Worm (Caenorhabditis elegans) whole organism, L3 larva: ENCODE results near the gene Y70C5B.2.

ENCODE experiments used
- ZK546.5 ChIP-seq: sonication (generic microtip); optimal IDR thresholded peaks from 2 replicates; lab custom pipeline; 2017; ENCODE audit warnings: missing biosample characterization, missing genetic modification characterization
- aly-2 ChIP-seq: fragments of 150-350 bp; optimal IDR thresholded peaks from 2 replicates; lab custom pipeline; 2014; ENCODE audit warnings: missing biosample characterization, missing genetic modification characterization
- ama-1 ChIP-seq: fragments of 150-350 bp; optimal IDR thresholded peaks from 2 replicates; lab custom pipeline; 2018
- ceh-16 ChIP-seq: sonication (generic microtip); optimal IDR thresholded peaks from 2 replicates; lab custom pipeline; 2017; ENCODE audit warnings: missing biosample characterization, missing genetic modification characterization
- ceh-28 ChIP-seq: fragments of 150-350 bp; optimal IDR thresholded peaks from 2 replicates; lab custom pipeline; 2014; ENCODE audit warnings: missing biosample characterization, missing genetic modification reagents, missing genetic modification characterization
- ceh-82 ChIP-seq: fragments of 150-350 bp; optimal IDR thresholded peaks from 2 replicates; lab custom pipeline; 2014; ENCODE audit warnings: missing biosample characterization, missing genetic modification characterization
- ceh-9 ChIP-seq: sonication (generic microtip); optimal IDR thresholded peaks from 2 replicates; lab custom pipeline; 2018; ENCODE audit warnings: missing biosample characterization, missing genetic modification characterization
- daf-12 ChIP-seq: fragments of 150-350 bp; optimal IDR thresholded peaks from 2 replicates; lab custom pipeline; 2014; ENCODE audit warnings: missing biosample characterization, missing genetic modification reagents, missing genetic modification characterization
- elt-1 ChIP-seq: fragments of 150-350 bp; optimal IDR thresholded peaks from 2 replicates; lab custom pipeline; 2014; ENCODE audit warnings: missing biosample characterization, missing genetic modification characterization
- eor-1 ChIP-seq, 2 experiments: fragments of 150-350 bp; optimal IDR thresholded peaks; 2 replicates each; lab custom pipeline; 2014 to 2018; ENCODE audit warnings: missing biosample characterization in 2 of 2, missing genetic modification characterization in 2 of 2
- fkh-10 ChIP-seq: sonication (generic microtip); optimal IDR thresholded peaks from 2 replicates; lab custom pipeline; 2017; ENCODE audit warnings: missing biosample characterization, missing genetic modification reagents, missing genetic modification characterization
- fkh-2 ChIP-seq: fragments of 150-350 bp; optimal IDR thresholded peaks from 2 replicates; lab custom pipeline; 2014; ENCODE audit warnings: missing biosample characterization, missing genetic modification reagents, missing genetic modification characterization
- fos-1 ChIP-seq: fragments of 150-350 bp; optimal IDR thresholded peaks from 2 replicates; lab custom pipeline; 2014; ENCODE audit warnings: missing biosample characterization, missing genetic modification characterization
- hmg-11 ChIP-seq: sonication (generic microtip); optimal IDR thresholded peaks from 2 replicates; lab custom pipeline; 2016; ENCODE audit warnings: missing genetic modification characterization, missing compliant biosample characterization
- jun-1 ChIP-seq: fragments of 150-350 bp; optimal IDR thresholded peaks from 2 replicates; lab custom pipeline; 2014; ENCODE audit warnings: missing biosample characterization, missing genetic modification reagents, missing genetic modification characterization
- lin-15B ChIP-seq: fragments of 150-350 bp; optimal IDR thresholded peaks from 2 replicates; lab custom pipeline; 2014; ENCODE audit warnings: missing biosample characterization, missing genetic modification characterization
- lin-39 ChIP-seq: fragments of 150-350 bp; optimal IDR thresholded peaks from 2 replicates; lab custom pipeline; 2018; ENCODE audit warnings: missing biosample characterization, missing genetic modification reagents, missing genetic modification characterization
- lsy-12 ChIP-seq: sonication (generic microtip); optimal IDR thresholded peaks from 2 replicates; lab custom pipeline; 2016; ENCODE audit warnings: mild to moderate bottlenecking, missing genetic modification characterization, missing compliant biosample characterization
- mml-1 ChIP-seq: fragments of 150-350 bp; sonication (generic microtip); optimal IDR thresholded peaks from 3 replicates; lab custom pipeline; 2014; ENCODE audit warnings: missing biosample characterization, missing genetic modification characterization
- nfya-1 ChIP-seq: sonication (generic microtip); optimal IDR thresholded peaks from 2 replicates; lab custom pipeline; 2017; ENCODE audit warnings: missing genetic modification characterization, mild to moderate bottlenecking, missing compliant biosample characterization, antibody characterized with exemption, moderate library complexity; ENCODE audit not compliant: insufficient read depth
- nhr-11 ChIP-seq: fragments of 150-350 bp; optimal IDR thresholded peaks from 2 replicates; lab custom pipeline; 2014; ENCODE audit warnings: missing biosample characterization, missing genetic modification characterization
- nhr-12 ChIP-seq: fragments of 150-350 bp; optimal IDR thresholded peaks from 2 replicates; lab custom pipeline; 2014; ENCODE audit warnings: missing biosample characterization, missing genetic modification characterization
- nhr-23 ChIP-seq: fragments of 150-350 bp; optimal IDR thresholded peaks from 2 replicates; lab custom pipeline; 2014; ENCODE audit warnings: missing biosample characterization, missing genetic modification reagents, missing genetic modification characterization
- nhr-28 ChIP-seq: fragments of 150-350 bp; optimal IDR thresholded peaks from 2 replicates; lab custom pipeline; 2014; ENCODE audit warnings: missing biosample characterization, missing genetic modification characterization
- nhr-43 ChIP-seq: sonication (generic microtip); optimal IDR thresholded peaks from 2 replicates; lab custom pipeline; 2016; ENCODE audit warnings: mild to moderate bottlenecking, missing genetic modification characterization, missing compliant biosample characterization; ENCODE audit not compliant: poor library complexity, severe bottlenecking
- nhr-67 ChIP-seq: fragments of 150-350 bp; optimal IDR thresholded peaks from 2 replicates; lab custom pipeline; 2014; ENCODE audit warnings: missing biosample characterization, missing genetic modification characterization
- nhr-76 ChIP-seq: fragments of 150-350 bp; sonication (generic microtip); optimal IDR thresholded peaks from 5 replicates; lab custom pipeline; 2014; ENCODE audit warnings: missing biosample characterization, missing genetic modification characterization
- nhr-77 ChIP-seq: fragments of 150-350 bp; optimal IDR thresholded peaks from 2 replicates; lab custom pipeline; 2014; ENCODE audit warnings: missing biosample characterization, missing genetic modification characterization
- pha-4 ChIP-seq: fragments of 150-350 bp; optimal IDR thresholded peaks from 2 replicates; lab custom pipeline; 2014; ENCODE audit warnings: missing biosample characterization, missing genetic modification reagents, missing genetic modification characterization
- pqm-1 ChIP-seq: fragments of 150-350 bp; optimal IDR thresholded peaks from 2 replicates; lab custom pipeline; 2017; ENCODE audit warnings: missing biosample characterization, missing genetic modification characterization, inconsistent platforms
- sea-2 ChIP-seq: fragments of 150-350 bp; sonication (generic microtip); optimal IDR thresholded peaks from 4 replicates; lab custom pipeline; 2014; ENCODE audit warnings: missing biosample characterization, missing genetic modification reagents, missing genetic modification characterization
- skn-1 ChIP-seq: fragments of 150-350 bp; optimal IDR thresholded peaks from 2 replicates; lab custom pipeline; 2014; ENCODE audit warnings: missing biosample characterization, missing genetic modification characterization
- snpc-4 ChIP-seq: fragments of 150-350 bp; optimal IDR thresholded peaks from 2 replicates; lab custom pipeline; 2014; ENCODE audit warnings: missing biosample characterization, missing genetic modification characterization
- tbx-2 ChIP-seq: sonication (generic microtip); optimal IDR thresholded peaks from 2 replicates; lab custom pipeline; 2016; ENCODE audit warnings: mild to moderate bottlenecking, missing genetic modification characterization, missing compliant biosample characterization
- unc-39 ChIP-seq: sonication (generic microtip); optimal IDR thresholded peaks from 4 replicates; lab custom pipeline; 2017; ENCODE audit warnings: missing biosample characterization, missing genetic modification characterization
- unc-62 ChIP-seq: fragments of 150-350 bp; sonication (generic microtip); optimal IDR thresholded peaks from 4 replicates; lab custom pipeline; 2014; ENCODE audit warnings: missing biosample characterization, missing genetic modification reagents, missing genetic modification characterization
- zag-1 ChIP-seq: fragments of 150-350 bp; optimal IDR thresholded peaks from 2 replicates; lab custom pipeline; 2014; ENCODE audit warnings: missing biosample characterization, missing genetic modification characterization
- ztf-11 ChIP-seq: fragments of 150-350 bp; optimal IDR thresholded peaks from 2 replicates; lab custom pipeline; 2014; ENCODE audit warnings: missing biosample characterization, missing genetic modification characterization
- ztf-4 ChIP-seq: fragments of 150-350 bp; optimal IDR thresholded peaks from 2 replicates; lab custom pipeline; 2014; ENCODE audit warnings: missing biosample characterization, missing genetic modification characterization

The Y70C5B.2 gene

ce11 chrV:16683359-16683758 is 22.6 kb upstream of the Y70C5B.2 start:
- no peak for TF ChIP-seq pqm-1 (tag; lab: Kevin White, UChicago)
- TF ChIP-seq lin-39 (tag; lab: Kevin White, UChicago) = no peak
- TF ChIP-seq tbx-2 (tag; lab: Kevin White, UChicago) = no peak
- no peak for TF ChIP-seq zag-1
- no peak for TF ChIP-seq ceh-28 (tag; lab: Kevin White, UChicago)
- no peak for TF ChIP-seq ztf-11 (tag; lab: Kevin White, UChicago)
- TF ChIP-seq snpc-4 (tag; lab: Kevin White, UChicago) = no peak
- TF ChIP-seq nhr-28 (tag; lab: Kevin White, UChicago) = no peak
- TF ChIP-seq eor-1 (tag; optimal IDR thresholded peaks at IDR 0.05; lab: Kevin White, UChicago) = no peak
- no peak for TF ChIP-seq aly-2 (tag; lab: Kevin White, UChicago)
- no peak for TF ChIP-seq pha-4
- no peak for TF ChIP-seq lin-15B (tag; lab: Kevin White, UChicago)
- no peak for TF ChIP-seq unc-39 (tag; lab: Kevin White, UChicago)
- no peak for TF ChIP-seq fos-1 (tag; lab: Kevin White, UChicago)
- TF ChIP-seq nhr-12 (tag; lab: Kevin White, UChicago) = no peak

- TF ChIP-seq nfya-1 (tag; lab: Kevin White, UChicago) (no peak), nhr-43 (tag; lab: Kevin White, UChicago) (no peak), nhr-23 (no peak), ceh-82 (tag; lab: Kevin White, UChicago) (no peak), snpc-4 (tag; lab: Kevin White, UChicago) (no peak), mml-1 (no peak), skn-1 (no peak), fos-1 (tag; lab: Kevin White, UChicago) (no peak), nhr-67 (tag; lab: Kevin White, UChicago) (no peak), lsy-12 (tag; lab: Kevin White, UChicago) (no peak), eor-1 (tag; optimal IDR thresholded peaks at IDR 0.05; lab: Kevin White, UChicago) (no peak), ZK546.5 (tag; lab: Kevin White, UChicago) (no peak), nhr-76 (no peak), ztf-4 (no peak), hmg-11 (tag; lab: Kevin White, UChicago) (no peak), ama-1 (lab: Kevin White, UChicago) (no peak), nhr-77 (tag; lab: Kevin White, UChicago) (no peak)
- TF ChIP-seq, all 47 proteins: peak for 0
These were observed 22.2 kb upstream of the Y70C5B.2 start, which contains the start of gene srw-36 for ce11 chrV:16682886-16683285. TSS of gene srw-36 (plus strand) at chrV:16683186.

ce11 chrV:16679981-16680380 is 19.3 kb upstream of the Y70C5B.2 start, which contains the start of gene srw-44:
TSS of gene srw-44 (plus strand) at chrV:16680281.
- no peak for TF ChIP-seq nhr-11 (tag; lab: Kevin White, UChicago)
- TF ChIP-seq nhr-12 (tag; lab: Kevin White, UChicago) = no peak
- TF ChIP-seq jun-1 = no peak
- TF ChIP-seq pqm-1 (tag; lab: Kevin White, UChicago) = no peak
- TF ChIP-seq unc-39 (tag; lab: Kevin White, UChicago) = no peak
- TF ChIP-seq ceh-16 (tag; lab: Kevin White, UChicago) = no peak
- TF ChIP-seq fkh-10 = no peak
- TF ChIP-seq unc-62 = no peak
- no peak for TF ChIP-seq pha-4
- no peak for TF ChIP-seq nhr-43 (tag; lab: Kevin White, UChicago)

DNA sequence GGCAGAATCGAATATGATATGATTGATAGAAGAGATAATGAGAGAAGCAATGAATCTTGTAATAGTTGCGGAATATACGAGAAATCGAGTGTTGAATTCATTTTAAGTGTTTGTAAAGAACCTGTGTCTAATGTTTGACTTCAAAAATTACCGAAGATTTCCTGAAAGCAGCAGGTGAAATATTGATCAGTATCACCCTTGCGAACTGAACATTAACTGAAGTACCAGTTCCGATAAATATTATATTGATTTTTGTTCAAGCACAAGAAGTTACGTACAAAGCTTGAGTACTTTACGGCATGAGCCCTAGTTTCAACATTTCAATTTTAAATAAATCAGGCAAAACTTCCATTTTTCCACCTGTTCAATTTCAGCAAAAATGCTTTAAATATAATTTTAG is 18.5 kb upstream of the Y70C5B.2 start, which contains the start of gene srz-103:
Gene srz-103 (minus strand): TSS at position 101 of the 400 bp plus-strand sequence.
- TF ChIP-seq ceh-28 (tag; lab: Kevin White, UChicago) (no peak), ZK546.5 (tag; lab: Kevin White, UChicago) (no peak), ceh-9 (no peak), lsy-12 (tag; lab: Kevin White, UChicago) (no peak), ztf-11 (tag; lab: Kevin White, UChicago) (no peak), hmg-11 (tag; lab: Kevin White, UChicago) (no peak)

DNA sequence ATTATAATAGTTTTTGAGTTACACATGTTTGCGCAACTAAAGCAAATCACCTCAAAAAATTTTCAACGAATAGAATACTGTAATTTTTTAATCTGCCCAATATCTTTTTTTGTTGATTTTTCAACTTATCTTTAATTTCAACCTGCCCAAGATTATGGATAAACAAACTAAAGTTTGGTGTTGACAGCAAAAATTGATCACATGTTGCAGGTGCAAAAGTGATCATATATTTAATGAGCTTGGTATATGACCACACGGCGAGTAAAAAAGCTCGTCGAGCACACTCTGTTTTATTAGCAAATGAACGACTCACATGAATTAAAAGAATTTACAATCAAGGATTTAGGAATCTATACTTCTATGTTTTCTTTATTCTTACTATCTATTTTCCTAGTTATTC is 14.8 kb upstream of the Y70C5B.2 start, which contains the start of gene srz-1:
Gene srz-1 (plus strand): TSS at position 301 of the 400 bp plus-strand sequence.
- TF ChIP-seq eor-1 (tag; optimal IDR thresholded peaks at IDR 0.05; lab: Kevin White, UChicago) (no peak), fkh-2 (no peak), ceh-16 (tag; lab: Kevin White, UChicago) (no peak), hmg-11 (tag; lab: Kevin White, UChicago) (no peak), ceh-9 (no peak), elt-1 (tag; lab: Kevin White, UChicago) (no peak), mml-1 (no peak), fos-1 (tag; lab: Kevin White, UChicago) (no peak), daf-12 (tag; lab: Kevin White, UChicago) (no peak), unc-39 (tag; lab: Kevin White, UChicago) (no peak), nhr-67 (tag; lab: Kevin White, UChicago) (no peak), sea-2 (GFP tag; lab: Kevin White, UChicago) (no peak), nhr-77 (tag; lab: Kevin White, UChicago) (no peak), nhr-12 (tag; lab: Kevin White, UChicago) (no peak)
